Fruit fly (Drosophila melanogaster) S2 (cell line): ENCODE results near the gene CG31229.

Experiments used
- CG8478 ChIP-seq: fragments of >200 bp; optimal IDR thresholded peaks from 2 replicates; lab custom pipeline; 2018
- CTCF ChIP-seq, 2 experiments: fragments of >200 bp; optimal IDR thresholded peaks; 2 replicates each; lab custom pipeline; 2018

dm6 chr3R:18665061-18665460 lies 2.6 kb upstream of the CG31229 start, which contains the start of gene CG31231:
- TF ChIP-seq CG8478 (lab: Kevin White, UChicago) (no peak), CTCF (optimal IDR thresholded peaks at IDR 0.05; lab: Kevin White, UChicago) (no peak)
